Fruit fly (Drosophila melanogaster) whole organism, embryonic: Measurements from ENCODE around the gene 5-HT7.

Experiments used
- ATbp ChIP-seq: fragments of 200-800 bp; sonication (Bioruptor generic); optimal IDR thresholded peaks from 2 replicates; lab custom pipeline; 2017; ENCODE audit warnings: missing biosample characterization, mild to moderate bottlenecking, missing genetic modification characterization, missing genetic modification reagents
- C15 ChIP-seq: fragments of 200-800 bp; sonication (Bioruptor generic); IDR thresholded peaks from 3 replicates; pipeline ENCODE4 v1.3.6; 2022; ENCODE audit warnings: missing biosample characterization, missing genetic modification characterization
- CG10274 ChIP-seq: fragments of 200-800 bp; sonication (Bioruptor generic); optimal IDR thresholded peaks from 3 replicates; lab custom pipeline; 2017; ENCODE audit warnings: missing biosample characterization, mild to moderate bottlenecking, missing genetic modification characterization
- CG10654 ChIP-seq: fragments of 200-800 bp; sonication (Bioruptor generic); optimal IDR thresholded peaks from 2 replicates; lab custom pipeline; 2016; ENCODE audit warnings: missing biosample characterization, missing genetic modification characterization
- CG10959 ChIP-seq: fragments of 200-800 bp; sonication (Bioruptor generic); IDR thresholded peaks from 2 replicates; pipeline ENCODE4 v1.3.6; 2022; ENCODE audit warnings: missing biosample characterization, missing genetic modification characterization
- CG11560 ChIP-seq: fragments of 200-800 bp; sonication (Bioruptor generic); IDR thresholded peaks from 3 replicates; pipeline ENCODE4 v1.3.6; 2022; ENCODE audit warnings: missing biosample characterization, missing genetic modification characterization
- CG12071 ChIP-seq: fragments of 200-800 bp; sonication (Bioruptor generic); optimal IDR thresholded peaks from 3 replicates; lab custom pipeline; 2018; ENCODE audit warnings: missing biosample characterization, mild to moderate bottlenecking, missing genetic modification characterization
- CG12219 ChIP-seq: fragments of 200-800 bp; sonication (Bioruptor generic); optimal IDR thresholded peaks from 3 replicates; lab custom pipeline; 2018; ENCODE audit warnings: missing biosample characterization, mild to moderate bottlenecking, missing genetic modification characterization
- CG12659 ChIP-seq: fragments of 200-800 bp; sonication (Bioruptor generic); optimal IDR thresholded peaks from 3 replicates; lab custom pipeline; 2017; ENCODE audit warnings: mild to moderate bottlenecking, missing biosample characterization, missing genetic modification reagents, missing genetic modification characterization
- CG14014 ChIP-seq: fragments of 200-800 bp; sonication (Bioruptor generic); IDR thresholded peaks from 2 replicates; pipeline ENCODE4 v1.3.6; 2022; ENCODE audit warnings: missing biosample characterization, missing genetic modification characterization
- CG14050 ChIP-seq: fragments of 200-800 bp; sonication (Bioruptor generic); IDR thresholded peaks from 3 replicates; pipeline ENCODE4 v1.3.6; 2022; ENCODE audit warnings: missing biosample characterization, missing genetic modification characterization
- CG17186 ChIP-seq: fragments of 200-800 bp; sonication (Bioruptor generic); optimal IDR thresholded peaks from 3 replicates; lab custom pipeline; 2017; ENCODE audit warnings: missing biosample characterization, missing genetic modification reagents, missing genetic modification characterization
- CG17802 ChIP-seq: fragments of 200-800 bp; sonication (Bioruptor generic); optimal IDR thresholded peaks from 2 replicates; lab custom pipeline; 2018; ENCODE audit warnings: missing biosample characterization, mild to moderate bottlenecking, missing genetic modification characterization, moderate library complexity
- CG1832 ChIP-seq: fragments of 200-800 bp; sonication (Bioruptor generic); optimal IDR thresholded peaks from 2 replicates; lab custom pipeline; 2017; ENCODE audit warnings: missing biosample characterization, mild to moderate bottlenecking, missing genetic modification characterization, inconsistent platforms
- CG2120 ChIP-seq: fragments of 200-800 bp; sonication (Bioruptor generic); optimal IDR thresholded peaks from 3 replicates; lab custom pipeline; 2016; ENCODE audit warnings: missing biosample characterization, missing genetic modification characterization
- CG2678 ChIP-seq: fragments of 200-800 bp; sonication (Bioruptor generic); optimal IDR thresholded peaks from 3 replicates; lab custom pipeline; 2019; ENCODE audit warnings: missing biosample characterization, mild to moderate bottlenecking, missing genetic modification characterization, moderate library complexity
- CG30431 ChIP-seq: fragments of 200-800 bp; sonication (Bioruptor generic); optimal IDR thresholded peaks from 2 replicates; lab custom pipeline; 2017; ENCODE audit warnings: missing biosample characterization, missing genetic modification characterization
- CG6765 ChIP-seq: fragments of 200-800 bp; sonication (Bioruptor generic); optimal IDR thresholded peaks from 3 replicates; lab custom pipeline; 2017; ENCODE audit warnings: missing biosample characterization, mild to moderate bottlenecking, missing genetic modification characterization
- CG8281 ChIP-seq: fragments of 200-800 bp; sonication (Bioruptor generic); optimal IDR thresholded peaks from 2 replicates; lab custom pipeline; 2018; ENCODE audit warnings: missing biosample characterization, mild to moderate bottlenecking, missing genetic modification characterization, moderate library complexity
- CG8478 ChIP-seq: fragments of >200 bp; optimal IDR thresholded peaks from 2 replicates; lab custom pipeline; 2018
- CrebB ChIP-seq: fragments of 200-800 bp; sonication (Bioruptor generic); optimal IDR thresholded peaks from 3 replicates; lab custom pipeline; 2018; ENCODE audit warnings: missing biosample characterization, mild to moderate bottlenecking, missing genetic modification characterization
- D ChIP-seq, 2 experiments: fragments of 200-800 bp in 1 of 2; fragments of >200 bp in 1 of 2; sonication (Bioruptor generic) in 1 of 2; optimal IDR thresholded peaks; 2 replicates in 1 of 2; 3 replicates in 1 of 2; lab custom pipeline; 2017; ENCODE audit warnings: mild to moderate bottlenecking in 1 of 2, missing biosample characterization in 1 of 2, missing genetic modification characterization in 1 of 2, missing genetic modification reagents in 1 of 2
- Dip2 ChIP-seq: fragments of 200-800 bp; sonication (Bioruptor generic); IDR thresholded peaks from 2 replicates; pipeline ENCODE4 v1.3.6; 2022; ENCODE audit warnings: missing biosample characterization, missing genetic modification characterization
- Ets97D ChIP-seq: fragments of 200-800 bp; sonication (Bioruptor generic); optimal IDR thresholded peaks from 3 replicates; lab custom pipeline; 2016; ENCODE audit warnings: missing biosample characterization, missing genetic modification characterization
- HHEX ChIP-seq: fragments of 200-800 bp; sonication (Bioruptor generic); optimal IDR thresholded peaks from 3 replicates; lab custom pipeline; 2017; ENCODE audit warnings: missing biosample characterization, mild to moderate bottlenecking, missing genetic modification characterization, missing genetic modification reagents
- Lpt ChIP-seq: fragments of >200 bp; optimal IDR thresholded peaks from 2 replicates; lab custom pipeline; 2018; ENCODE audit warnings: missing biosample characterization, missing genetic modification characterization
- MESR4 ChIP-seq: fragments of 200-800 bp; sonication (Bioruptor generic); optimal IDR thresholded peaks from 2 replicates; lab custom pipeline; 2018; ENCODE audit warnings: missing biosample characterization, mild to moderate bottlenecking, missing genetic modification characterization, moderate library complexity
- Med ChIP-seq: fragments of 200-800 bp; sonication (Bioruptor generic); peaks from one replicate; lab custom pipeline; 2016; ENCODE audit warnings: missing biosample characterization, missing genetic modification characterization, mild to moderate bottlenecking, inconsistent platforms, moderate library complexity
- NC2β ChIP-seq: fragments of 200-800 bp; sonication (Bioruptor generic); optimal IDR thresholded peaks from 2 replicates; lab custom pipeline; 2016; ENCODE audit warnings: missing biosample characterization, missing genetic modification characterization
- NK7.1 ChIP-seq: fragments of 200-800 bp; sonication (Bioruptor generic); optimal IDR thresholded peaks from 3 replicates; lab custom pipeline; 2016; ENCODE audit warnings: missing biosample characterization, missing genetic modification characterization
- Nf-YB ChIP-seq: fragments of 200-800 bp; sonication (Bioruptor generic); optimal IDR thresholded peaks from 3 replicates; lab custom pipeline; 2019; ENCODE audit warnings: missing biosample characterization, mild to moderate bottlenecking, missing genetic modification characterization, moderate library complexity
- Six4 ChIP-seq: fragments of 200-800 bp; sonication (Bioruptor generic); optimal IDR thresholded peaks from 2 replicates; lab custom pipeline; 2016; ENCODE audit warnings: missing biosample characterization, missing genetic modification characterization
- Sry-δ ChIP-seq: fragments of 200-800 bp; sonication (Bioruptor generic); optimal IDR thresholded peaks from 2 replicates; lab custom pipeline; 2016; ENCODE audit warnings: missing biosample characterization, missing genetic modification characterization
- TFAM ChIP-seq: fragments of 200-800 bp; sonication (Bioruptor generic); optimal IDR thresholded peaks from 2 replicates; lab custom pipeline; 2017; ENCODE audit warnings: missing biosample characterization, missing genetic modification characterization, inconsistent platforms
- ac ChIP-seq: fragments of 200-800 bp; sonication (Bioruptor generic); optimal IDR thresholded peaks from 3 replicates; lab custom pipeline; 2017; ENCODE audit warnings: missing biosample characterization, mild to moderate bottlenecking, missing genetic modification characterization
- bsh ChIP-seq, 2 experiments: fragments of 200-800 bp; sonication (Bioruptor generic); optimal IDR thresholded peaks; 2 replicates each; lab custom pipeline; 2017 to 2018; ENCODE audit warnings: mild to moderate bottlenecking in 2 of 2, missing biosample characterization in 2 of 2, missing genetic modification characterization in 2 of 2, moderate library complexity in 1 of 2
- chinmo ChIP-seq: fragments of 200-800 bp; sonication (Bioruptor generic); IDR thresholded peaks from 4 replicates; pipeline ENCODE4 v1.3.6; 2022; ENCODE audit warnings: missing biosample characterization, missing genetic modification characterization; ENCODE audit not compliant: partially characterized antibody
- fd64A ChIP-seq: fragments of 200-800 bp; sonication (Bioruptor generic); optimal IDR thresholded peaks from 3 replicates; lab custom pipeline; 2018; ENCODE audit warnings: missing biosample characterization, mild to moderate bottlenecking, missing genetic modification characterization
- fd96Cb ChIP-seq: fragments of 200-800 bp; sonication (Bioruptor generic); optimal IDR thresholded peaks from 2 replicates; lab custom pipeline; 2018; ENCODE audit warnings: missing biosample characterization, mild to moderate bottlenecking, missing genetic modification characterization, moderate library complexity
- gfzf ChIP-seq: fragments of 200-800 bp; sonication (Bioruptor generic); optimal IDR thresholded peaks from 2 replicates; lab custom pipeline; 2016; ENCODE audit warnings: missing biosample characterization, mild to moderate bottlenecking, missing genetic modification characterization, moderate library complexity
- hbn ChIP-seq: fragments of 200-800 bp; sonication (Bioruptor generic); IDR thresholded peaks from 2 replicates; pipeline ENCODE4 v1.3.6; 2022; ENCODE audit warnings: missing biosample characterization, missing genetic modification characterization; ENCODE audit not compliant: partially characterized antibody
- hkb ChIP-seq, 2 experiments: fragments of 200-800 bp in 1 of 2; fragments of >200 bp in 1 of 2; sonication (Bioruptor generic) in 1 of 2; IDR thresholded peaks in 1 of 2; optimal IDR thresholded peaks in 1 of 2; 2 replicates each; pipeline versions ENCODE4 v1.3.6 to Lab custom; 2017 to 2022; ENCODE audit warnings: missing biosample characterization in 1 of 2, missing genetic modification characterization in 1 of 2
- kni ChIP-seq: fragments of 200-800 bp; sonication (Bioruptor generic); optimal IDR thresholded peaks from 3 replicates; lab custom pipeline; 2017; ENCODE audit warnings: mild to moderate bottlenecking, missing biosample characterization, missing genetic modification reagents, missing genetic modification characterization
- odd ChIP-seq: fragments of 200-800 bp; sonication (Bioruptor generic); optimal IDR thresholded peaks from 2 replicates; lab custom pipeline; 2017; ENCODE audit warnings: missing biosample characterization, mild to moderate bottlenecking, missing genetic modification characterization
- otp ChIP-seq: fragments of 200-800 bp; sonication (Bioruptor generic); IDR thresholded peaks from 3 replicates; pipeline ENCODE4, ENCODE4 v1.3.6; 2022; ENCODE audit warnings: missing biosample characterization, missing genetic modification characterization
- scrt ChIP-seq: fragments of 200-800 bp; sonication (Bioruptor generic); optimal IDR thresholded peaks from 2 replicates; lab custom pipeline; 2018; ENCODE audit warnings: missing biosample characterization, mild to moderate bottlenecking, missing genetic modification characterization, moderate library complexity
- stc ChIP-seq: fragments of 200-800 bp; sonication (Bioruptor generic); IDR thresholded peaks from 2 replicates; pipeline ENCODE4 v1.3.6; 2022; ENCODE audit warnings: missing biosample characterization, missing genetic modification characterization
- vfl ChIP-seq: fragments of 200-800 bp; sonication (Bioruptor generic); optimal IDR thresholded peaks from 2 replicates; lab custom pipeline; 2016; ENCODE audit warnings: missing biosample characterization, missing genetic modification characterization
- wor ChIP-seq: fragments of 200-800 bp; sonication (Bioruptor generic); IDR thresholded peaks from 2 replicates; pipeline ENCODE4 v1.3.6; 2022; ENCODE audit warnings: missing biosample characterization, missing genetic modification characterization

The 5-HT7 gene

DNA sequence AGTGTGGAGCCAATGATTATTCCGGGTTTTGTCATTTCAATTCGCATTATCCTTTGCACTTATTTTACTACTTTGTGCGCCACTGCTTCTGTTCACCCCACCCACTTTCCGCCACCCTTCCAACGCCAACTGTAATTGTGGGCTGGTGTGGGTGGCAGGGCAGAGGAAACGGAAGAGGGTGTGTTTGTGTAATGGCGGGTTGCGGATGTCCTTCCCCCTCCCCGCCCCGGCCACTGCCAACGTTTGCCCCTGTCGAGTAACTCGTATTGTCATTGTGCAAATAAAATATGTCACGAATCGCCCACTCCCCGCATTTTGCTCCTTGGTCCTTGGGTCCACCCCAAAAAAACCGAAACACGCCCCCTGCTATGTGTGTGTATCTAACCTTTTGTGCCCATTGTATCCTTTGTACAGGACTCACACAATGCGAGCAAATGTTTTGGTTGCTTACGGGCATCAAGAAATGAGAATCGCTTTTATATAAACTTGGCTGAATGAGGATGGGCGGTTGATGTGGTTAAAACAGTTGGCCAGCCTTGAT lies 82.7 kb downstream of the 5-HT7 start (continued):
- no peak for TF ChIP-seq vfl (GFP tag; lab: Kevin White, UChicago)
- peak; percentile 3 for TF ChIP-seq CG6765 (GFP tag; lab: Kevin White, UChicago)
- peak; percentile 19 for TF ChIP-seq CG8478 (lab: Kevin White, UChicago)
- TF ChIP-seq Dip2 (GFP tag; lab: Robert Waterston, UW) = no peak
- no peak for TF ChIP-seq wor (GFP tag; lab: Robert Waterston, UW)
- TF ChIP-seq fd64A (GFP tag; lab: Kevin White, UChicago) = peak; percentile 28
- TF ChIP-seq CrebB = peak; percentile 7
- peak; percentile 13 for TF ChIP-seq scrt (GFP tag; lab: Kevin White, UChicago)
- TF ChIP-seq odd (GFP tag; lab: Kevin White, UChicago) = peak; percentile 27
- peak; percentile 51 for TF ChIP-seq Med (GFP tag; lab: Kevin White, UChicago)
- peak; percentile 66 for TF ChIP-seq D (optimal IDR thresholded peaks at IDR 0.05; lab: Kevin White, UChicago)
- peak; percentile 58 for TF ChIP-seq D (GFP tag; optimal IDR thresholded peaks at IDR 0.05; lab: Kevin White, UChicago)
- no peak for TF ChIP-seq gfzf (GFP tag; lab: Kevin White, UChicago)
- TF ChIP-seq hkb (optimal IDR thresholded peaks at IDR 0.05; lab: Kevin White, UChicago) = no peak
- peak; percentile 63 for TF ChIP-seq hkb (GFP tag; IDR thresholded peaks at IDR 0.05; lab: Robert Waterston, UW)
- peak; percentile 11 for TF ChIP-seq ATbp (GFP tag; lab: Kevin White, UChicago)
- no peak for TF ChIP-seq MESR4
- 0 out of 4 replicates have a peak, but pooled peaks have one; percentile 51 for TF ChIP-seq chinmo (GFP tag; lab: Robert Waterston, UW)
- peak; percentile 4 for TF ChIP-seq CG12219
- peak; percentile 79 for TF ChIP-seq Nf-YB (GFP tag; lab: Kevin White, UChicago)
- peak; percentile 74 for TF ChIP-seq Ets97D (GFP tag; lab: Kevin White, UChicago)
- TF ChIP-seq, all 482 proteins: peak for 52

DNA sequence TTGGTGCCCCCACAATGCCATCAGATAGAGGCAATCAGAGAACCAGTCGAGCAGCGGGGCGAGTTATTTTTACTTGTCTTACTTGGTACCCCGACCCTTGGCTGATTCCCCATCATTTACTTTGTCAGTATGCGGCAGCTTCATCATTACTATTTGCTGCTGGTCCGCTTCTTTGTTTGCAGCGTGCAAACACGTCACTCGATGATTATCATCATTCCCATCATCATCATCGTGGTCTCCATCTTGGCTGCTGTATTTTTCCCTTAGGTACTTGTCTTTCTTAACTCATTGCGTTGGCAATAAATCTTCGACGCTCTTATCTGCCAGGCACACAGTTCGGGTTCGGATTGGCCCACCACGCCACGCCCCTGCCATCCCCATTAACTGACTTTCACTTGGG lies 84.6 kb downstream of the 5-HT7 start:
- no peak for TF ChIP-seq fd96Cb (tag; lab: Kevin White, UChicago)
- TF ChIP-seq CG1832 (GFP tag; lab: Kevin White, UChicago) = no peak
- TF ChIP-seq TFAM (GFP tag; lab: Kevin White, UChicago) = no peak
- TF ChIP-seq Sry-δ = no peak
- TF ChIP-seq CG2678 = peak; percentile 22
- no peak for TF ChIP-seq CG14050 (GFP tag; lab: Robert Waterston, UW)
- no peak for TF ChIP-seq CG8281
- no peak for TF ChIP-seq CG10959 (GFP tag; lab: Robert Waterston, UW)
- no peak for TF ChIP-seq stc (GFP tag; lab: Robert Waterston, UW)
- no peak for TF ChIP-seq CG2120 (GFP tag; lab: Kevin White, UChicago)
- TF ChIP-seq NK7.1 (GFP tag; lab: Kevin White, UChicago) = no peak
- TF ChIP-seq CG12659 = no peak
- no peak for TF ChIP-seq CG17186 (GFP tag; lab: Kevin White, UChicago)
- no peak for TF ChIP-seq Six4 (GFP tag; lab: Kevin White, UChicago)
- TF ChIP-seq CG12071 (GFP tag; lab: Kevin White, UChicago) = peak; percentile 38
- no peak for TF ChIP-seq NC2β
- TF ChIP-seq CG10274 (GFP tag; lab: Kevin White, UChicago) = no peak
- 0 out of 3 replicates have a peak, but pooled peaks have one; percentile 33 for TF ChIP-seq otp (GFP tag; lab: Robert Waterston, UW)
- TF ChIP-seq CG11560 (tag; lab: Robert Waterston, UW) = no peak
- TF ChIP-seq CG17802 (tag; lab: Kevin White, UChicago) = no peak
- peak; percentile 1 for TF ChIP-seq ac
- no peak for TF ChIP-seq CG14014
- TF ChIP-seq CG10654 (GFP tag; lab: Kevin White, UChicago) = no peak
- no peak for TF ChIP-seq Lpt (GFP tag; lab: Kevin White, UChicago)
- peak; percentile 63 for TF ChIP-seq Med (GFP tag; lab: Kevin White, UChicago)
- TF ChIP-seq bsh (GFP tag; optimal IDR thresholded peaks at IDR 0.05; lab: Kevin White, UChicago) = peak in 1 of 2 experiments; percentile 8
- no peak for TF ChIP-seq kni (GFP tag; lab: Kevin White, UChicago)
- no peak for TF ChIP-seq hbn (GFP tag; lab: Robert Waterston, UW)
- no peak for TF ChIP-seq C15
- peak; percentile 23 for TF ChIP-seq CG30431 (GFP tag; lab: Kevin White, UChicago)
- no peak for TF ChIP-seq HHEX (GFP tag; lab: Kevin White, UChicago)
